Worm (Caenorhabditis elegans): ENCODE results near the gene spt-5.

ce11 chrIV:12057508-12057907 lies 6.2 kb downstream of the spt-5 start, which contains the start of gene K08E4.3:
- TF ChIP-seq fos-1 (tag; optimal IDR thresholded peaks at IDR 0.05) (no peak), aly-2 (tag; optimal IDR thresholded peaks at IDR 0.05) (no peak), blmp-1 (tag; optimal IDR thresholded peaks at IDR 0.05; ENCODE audit: insufficient read depth) (no peak), ztf-11 (tag; optimal IDR thresholded peaks at IDR 0.05) (no peak), mdl-1 (tag; optimal IDR thresholded peaks at IDR 0.05) (no peak), mab-5 (tag; optimal IDR thresholded peaks at IDR 0.05) (no peak), skn-1 (tag; optimal IDR thresholded peaks at IDR 0.05) (no peak), ztf-4 (tag; optimal IDR thresholded peaks at IDR 0.05) (no peak), ztf-1 (GFP tag; conservative IDR thresholded peaks at IDR 0.05) (no peak), lsy-2 (tag; optimal IDR thresholded peaks at IDR 0.05) (no peak), F13H6.1 (tag; optimal IDR thresholded peaks at IDR 0.05) (no peak), elt-3 (tag; optimal IDR thresholded peaks at IDR 0.05) (no peak)
